Fruit fly (Drosophila melanogaster) whole organism, pupa: ENCODE data around the gene CG13445.

Source experiments
- CG10348 ChIP-seq: fragments of 200-800 bp; sonication (Bioruptor generic); IDR thresholded peaks from 2 replicates; pipeline ENCODE4 v1.3.6; 2022; ENCODE audit warnings: missing biosample characterization, missing genetic modification characterization
- CG12605 ChIP-seq: fragments of 200-800 bp; sonication (Bioruptor generic); IDR thresholded peaks from 2 replicates; pipeline ENCODE4 v1.3.6; 2022; ENCODE audit warnings: missing biosample characterization, missing genetic modification characterization
- CG13204 ChIP-seq: fragments of 200-800 bp; sonication (Bioruptor generic); optimal IDR thresholded peaks from 2 replicates; lab custom pipeline; 2018; ENCODE audit warnings: missing biosample characterization, mild to moderate bottlenecking, missing genetic modification characterization, moderate library complexity
- CG14655 ChIP-seq: fragments of 200-800 bp; sonication (Bioruptor generic); optimal IDR thresholded peaks from 3 replicates; lab custom pipeline; 2017; ENCODE audit warnings: mild to moderate bottlenecking, missing biosample characterization, missing genetic modification reagents, missing genetic modification characterization
- CG15710 ChIP-seq: fragments of 200-800 bp; sonication (Bioruptor generic); optimal IDR thresholded peaks from 2 replicates; lab custom pipeline; 2018; ENCODE audit warnings: missing biosample characterization, mild to moderate bottlenecking, missing genetic modification characterization, moderate library complexity
- CG17806 ChIP-seq: fragments of 200-800 bp; sonication (Bioruptor generic); optimal IDR thresholded peaks from 2 replicates; lab custom pipeline; 2018; ENCODE audit warnings: missing biosample characterization, mild to moderate bottlenecking, missing genetic modification characterization, moderate library complexity
- CG32121 ChIP-seq: fragments of 200-800 bp; sonication (Bioruptor generic); IDR thresholded peaks from 2 replicates; pipeline ENCODE4 v1.3.6; 2022; ENCODE audit warnings: missing biosample characterization, missing genetic modification characterization
- CG34367 ChIP-seq: fragments of 200-800 bp; sonication (Bioruptor generic); optimal IDR thresholded peaks from 2 replicates; lab custom pipeline; 2018; ENCODE audit warnings: missing biosample characterization, mild to moderate bottlenecking, missing genetic modification characterization
- CG4496 ChIP-seq: fragments of 200-800 bp; sonication (Bioruptor generic); IDR thresholded peaks from 3 replicates; pipeline ENCODE4 v1.3.6; 2022; ENCODE audit warnings: missing biosample characterization, missing genetic modification characterization
- CG8159 ChIP-seq: fragments of 200-800 bp; sonication (Bioruptor generic); optimal IDR thresholded peaks from 3 replicates; lab custom pipeline; 2018; ENCODE audit warnings: missing biosample characterization, mild to moderate bottlenecking, missing genetic modification characterization, moderate library complexity
- CG8301 ChIP-seq: fragments of 200-800 bp; sonication (Bioruptor generic); optimal IDR thresholded peaks from 2 replicates; lab custom pipeline; 2018; ENCODE audit warnings: missing biosample characterization, mild to moderate bottlenecking, missing genetic modification characterization
- CG9948 ChIP-seq: fragments of 200-800 bp; sonication (Bioruptor generic); optimal IDR thresholded peaks from 2 replicates; lab custom pipeline; 2018; ENCODE audit warnings: missing biosample characterization, mild to moderate bottlenecking, missing genetic modification characterization, moderate library complexity
- D1 ChIP-seq: fragments of 200-800 bp; sonication (Bioruptor generic); optimal IDR thresholded peaks from 2 replicates; lab custom pipeline; 2018; ENCODE audit warnings: missing biosample characterization, mild to moderate bottlenecking, missing genetic modification characterization, moderate library complexity
- EcR ChIP-seq: fragments of 200-800 bp; sonication (Bioruptor generic); optimal IDR thresholded peaks from 3 replicates; lab custom pipeline; 2019; ENCODE audit warnings: missing biosample characterization, missing genetic modification characterization, mild to moderate bottlenecking, moderate library complexity, missing genetic modification reagents
- Ets98B ChIP-seq: fragments of 200-800 bp; sonication (Bioruptor generic); IDR thresholded peaks from 2 replicates; pipeline ENCODE4 v1.3.6; 2022; ENCODE audit warnings: missing biosample characterization, missing genetic modification characterization
- Pif1A ChIP-seq: fragments of 200-800 bp; sonication (Bioruptor generic); optimal IDR thresholded peaks from 3 replicates; lab custom pipeline; 2016; ENCODE audit warnings: missing biosample characterization, missing genetic modification characterization
- Pif1B ChIP-seq: fragments of 200-800 bp; sonication (Bioruptor generic); optimal IDR thresholded peaks from 3 replicates; lab custom pipeline; 2016; ENCODE audit warnings: missing biosample characterization, missing genetic modification characterization
- Snoo ChIP-seq: fragments of 200-800 bp; sonication (Bioruptor generic); optimal IDR thresholded peaks from 3 replicates; lab custom pipeline; 2017; ENCODE audit warnings: missing biosample characterization, mild to moderate bottlenecking, missing genetic modification characterization, inconsistent platforms
- fd96Ca ChIP-seq: fragments of 200-800 bp; sonication (Bioruptor generic); IDR thresholded peaks from 3 replicates; pipeline ENCODE4 v1.3.6; 2022; ENCODE audit warnings: missing biosample characterization, missing genetic modification characterization
- gl ChIP-seq: fragments of 200-800 bp; sonication (Bioruptor generic); optimal IDR thresholded peaks from 2 replicates; lab custom pipeline; 2018; ENCODE audit warnings: missing biosample characterization, mild to moderate bottlenecking, missing genetic modification characterization
- rn ChIP-seq: fragments of 200-800 bp; sonication (Bioruptor generic); IDR thresholded peaks from 2 replicates; pipeline ENCODE4 v1.3.6; 2022; ENCODE audit warnings: missing biosample characterization, missing genetic modification characterization

Gene CG13445

DNA sequence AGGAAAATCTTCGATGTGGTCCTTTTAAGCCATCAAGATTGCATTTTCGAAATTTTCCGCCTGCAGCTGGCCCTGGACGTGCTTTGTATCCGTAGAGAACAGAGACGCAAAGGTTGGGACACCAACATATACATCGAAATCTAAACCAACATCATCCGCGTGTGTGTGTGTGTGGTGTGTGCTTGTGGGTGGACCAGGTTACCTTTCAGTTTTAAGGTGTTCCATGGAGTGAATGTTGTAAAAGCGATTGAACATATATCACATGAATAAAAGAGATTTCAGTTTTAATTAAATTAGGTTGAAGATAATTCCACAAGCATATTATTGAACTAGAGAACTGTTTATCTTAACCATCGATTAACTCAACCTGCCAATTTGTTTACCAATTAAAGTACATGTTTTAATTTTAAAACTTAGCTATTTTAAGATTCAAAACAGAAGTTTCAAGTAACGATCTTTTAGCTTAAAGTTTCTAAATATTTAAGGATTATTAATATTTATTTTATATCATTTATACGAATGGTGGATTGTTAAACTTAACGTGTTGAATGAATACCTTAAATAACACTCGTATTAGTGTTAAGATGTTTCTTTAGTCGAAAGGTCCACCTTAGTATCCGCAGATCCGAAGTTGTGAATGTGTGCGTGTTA is 17.8 kb downstream of the CG13445 start:
- peak; percentile 92 for TF ChIP-seq CG15710
- no peak for TF ChIP-seq CG14655 (GFP tag; lab: Kevin White, UChicago)
- no peak for TF ChIP-seq EcR (GFP tag; lab: Kevin White, UChicago)
- no peak for TF ChIP-seq CG10348 (GFP tag; lab: Robert Waterston, UW)
- peak; percentile 87 for TF ChIP-seq Pif1B (GFP tag; lab: Kevin White, UChicago)
- peak; percentile 82 for TF ChIP-seq CG34367 (tag; lab: Kevin White, UChicago)
- TF ChIP-seq CG8159 (tag; lab: Kevin White, UChicago), result peak; percentile 100
- TF ChIP-seq CG13204 (GFP tag; lab: Kevin White, UChicago), result no peak
- peak; percentile 88 for TF ChIP-seq CG17806
- TF ChIP-seq fd96Ca (GFP tag; lab: Robert Waterston, UW), result no peak
- TF ChIP-seq Snoo (tag; lab: Kevin White, UChicago), result peak; percentile 88
- TF ChIP-seq CG9948 (tag; lab: Kevin White, UChicago), result peak; percentile 87
- TF ChIP-seq CG8301 (tag; lab: Kevin White, UChicago), result peak; percentile 86
- TF ChIP-seq D1 (tag; lab: Kevin White, UChicago), result peak; percentile 95
- peak; percentile 73 for TF ChIP-seq Ets98B (GFP tag; lab: Robert Waterston, UW)
- TF ChIP-seq Pif1A, result peak; percentile 90
- TF ChIP-seq rn (GFP tag; lab: Robert Waterston, UW), result no peak
- TF ChIP-seq CG32121 (GFP tag; lab: Robert Waterston, UW), result peak; percentile 73
- peak; percentile 60; the same call in 1 of the 2 replicates for TF ChIP-seq CG12605
- TF ChIP-seq gl (tag; lab: Kevin White, UChicago), result peak; percentile 34
- peak; percentile 75 for TF ChIP-seq CG4496 (GFP tag; lab: Robert Waterston, UW)

DNA sequence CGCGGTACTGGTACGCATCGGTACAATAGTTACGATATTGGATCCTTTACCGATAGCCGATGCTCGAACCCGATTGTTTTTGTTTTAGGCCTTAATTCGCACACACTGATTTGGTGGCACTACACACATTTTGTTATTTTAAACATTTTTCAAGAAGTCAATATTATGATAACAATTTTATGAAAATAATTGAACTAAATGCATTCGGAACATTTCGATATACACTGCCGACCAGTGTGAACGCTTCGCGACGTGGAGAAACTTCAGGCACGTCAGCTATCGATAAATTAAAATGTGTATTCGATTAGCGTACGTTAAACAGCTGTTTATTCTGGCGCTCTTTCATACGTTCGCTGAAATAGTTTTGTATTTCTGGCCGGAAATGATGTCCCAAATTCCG is 22.9 kb downstream of the CG13445 start, which contains the start of gene CG12713:
Gene CG12713, plus strand, starts transcription at position 319 of the 400 bp plus-strand sequence.
- no peak for TF ChIP-seq EcR (GFP tag; lab: Kevin White, UChicago)
- TF ChIP-seq rn (GFP tag; lab: Robert Waterston, UW), result no peak
- TF ChIP-seq Pif1B (GFP tag; lab: Kevin White, UChicago), result no peak
- no peak for TF ChIP-seq gl (tag; lab: Kevin White, UChicago)
- TF ChIP-seq CG17806, result no peak
- TF ChIP-seq CG9948 (tag; lab: Kevin White, UChicago), result no peak
- no peak for TF ChIP-seq CG10348 (GFP tag; lab: Robert Waterston, UW)
- TF ChIP-seq CG12605, result no peak
- no peak for TF ChIP-seq fd96Ca (GFP tag; lab: Robert Waterston, UW)
- no peak for TF ChIP-seq CG14655 (GFP tag; lab: Kevin White, UChicago)

DNA sequence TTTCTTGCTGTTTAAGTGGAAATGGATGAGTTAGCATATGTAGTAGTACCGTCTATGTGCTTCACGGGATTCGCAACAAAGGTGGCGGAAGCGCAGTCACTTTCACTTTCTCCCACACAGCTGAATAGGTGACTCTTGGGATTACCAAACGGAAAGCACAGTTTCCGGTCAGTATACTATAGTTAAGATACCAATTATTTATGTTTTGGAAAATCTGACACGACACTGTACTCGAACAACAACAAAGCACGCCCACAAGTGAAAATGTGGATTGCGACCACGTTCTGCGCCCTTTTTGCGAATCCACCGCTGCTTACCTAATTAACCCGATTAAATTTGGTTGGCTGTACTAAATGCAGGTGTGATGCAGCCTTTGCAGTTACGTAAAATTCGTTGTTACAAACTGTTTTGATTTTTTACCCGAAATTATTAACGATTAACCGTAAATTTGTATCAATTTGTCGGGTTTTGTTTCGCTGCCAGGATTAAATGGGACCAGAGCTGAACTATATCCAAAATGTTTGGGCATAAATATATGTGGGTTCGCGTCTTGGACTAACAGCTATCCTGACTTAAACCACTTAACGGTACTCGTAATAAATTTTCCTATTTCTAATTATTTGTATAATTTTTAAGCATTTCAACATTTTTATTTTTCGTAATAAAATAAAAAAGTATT is 25.7 kb downstream of the CG13445 start, which contains the start of gene CG18081:
Gene CG18081, minus strand, starts transcription at position 512 of the 679 bp plus-strand sequence.
- peak; percentile 68 for TF ChIP-seq D1 (tag; lab: Kevin White, UChicago)
- no peak for TF ChIP-seq CG9948 (tag; lab: Kevin White, UChicago)
- TF ChIP-seq, all 21 proteins: peak for 1

DNA sequence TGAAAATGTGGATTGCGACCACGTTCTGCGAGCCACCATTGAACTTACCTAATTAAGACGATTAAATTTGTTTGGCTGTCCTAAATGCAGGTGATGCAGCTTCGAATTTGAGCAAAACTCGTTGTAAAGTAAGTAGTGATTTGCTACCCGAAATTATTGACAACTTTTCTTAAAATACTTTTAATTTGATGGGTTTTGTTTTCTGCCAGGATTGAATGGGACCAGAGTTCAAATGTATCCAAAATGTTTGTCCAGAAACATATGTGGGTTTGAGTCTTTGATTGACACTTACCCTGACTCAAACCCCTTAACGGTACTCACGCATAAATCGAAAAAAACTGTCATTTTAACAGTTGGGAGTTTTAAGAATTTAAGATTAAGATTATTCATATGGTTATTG is 27.9 kb downstream of the CG13445 start, which contains the start of gene CG15715:
Gene CG15715, minus strand, starts transcription at position 274 of the 400 bp plus-strand sequence.
- TF ChIP-seq D1 (tag; lab: Kevin White, UChicago) (peak; percentile 66), CG17806 (no peak), CG13204 (GFP tag; lab: Kevin White, UChicago) (no peak), CG15710 (no peak), fd96Ca (GFP tag; lab: Robert Waterston, UW) (no peak), CG9948 (tag; lab: Kevin White, UChicago) (no peak)
- TF ChIP-seq, all 21 proteins: peak for 1

DNA sequence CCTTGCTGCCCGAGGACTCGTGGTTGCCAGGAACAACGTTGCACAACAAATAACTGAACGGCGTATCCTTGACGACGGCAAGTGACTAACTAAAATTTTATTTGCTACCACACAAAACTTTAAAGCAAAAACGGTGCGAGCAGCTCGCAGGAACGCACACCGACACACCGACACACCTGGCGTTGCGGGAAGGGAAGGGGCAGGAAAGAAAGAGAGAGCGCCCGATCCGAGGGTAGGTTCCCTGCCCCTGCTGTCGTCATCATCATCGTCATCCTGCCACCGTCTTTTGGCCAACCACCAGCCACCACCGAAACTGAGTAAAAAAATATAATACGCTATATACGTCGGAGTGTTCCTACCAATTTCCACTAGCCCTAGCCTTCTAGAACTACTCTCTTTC is 34.7 kb downstream of the CG13445 start, which contains the start of gene meru:
Gene meru, minus strand, starts transcription at position 101 of the 400 bp plus-strand sequence.
- no peak for TF ChIP-seq CG8301 (tag; lab: Kevin White, UChicago)
- no peak for TF ChIP-seq CG9948 (tag; lab: Kevin White, UChicago)
- no peak for TF ChIP-seq CG34367 (tag; lab: Kevin White, UChicago)
- TF ChIP-seq gl (tag; lab: Kevin White, UChicago), result no peak
- no peak for TF ChIP-seq Pif1B (GFP tag; lab: Kevin White, UChicago)
- TF ChIP-seq CG15710, result no peak
- no peak for TF ChIP-seq D1 (tag; lab: Kevin White, UChicago)
- TF ChIP-seq CG32121 (GFP tag; lab: Robert Waterston, UW), result no peak
- TF ChIP-seq Ets98B (GFP tag; lab: Robert Waterston, UW), result no peak
- no peak for TF ChIP-seq Snoo (tag; lab: Kevin White, UChicago)
- TF ChIP-seq CG14655 (GFP tag; lab: Kevin White, UChicago), result no peak
- TF ChIP-seq CG4496 (GFP tag; lab: Robert Waterston, UW), result no peak
- TF ChIP-seq Pif1A, result no peak
- TF ChIP-seq fd96Ca (GFP tag; lab: Robert Waterston, UW), result no peak
- no peak for TF ChIP-seq EcR (GFP tag; lab: Kevin White, UChicago)
- TF ChIP-seq CG10348 (GFP tag; lab: Robert Waterston, UW), result no peak
- no peak for TF ChIP-seq rn (GFP tag; lab: Robert Waterston, UW)
- TF ChIP-seq CG12605, result no peak
- TF ChIP-seq CG8159 (tag; lab: Kevin White, UChicago), result no peak
